Fruit fly (Drosophila melanogaster): ENCODE measurements around the gene CG46306.

Gene CG46306

DNA sequence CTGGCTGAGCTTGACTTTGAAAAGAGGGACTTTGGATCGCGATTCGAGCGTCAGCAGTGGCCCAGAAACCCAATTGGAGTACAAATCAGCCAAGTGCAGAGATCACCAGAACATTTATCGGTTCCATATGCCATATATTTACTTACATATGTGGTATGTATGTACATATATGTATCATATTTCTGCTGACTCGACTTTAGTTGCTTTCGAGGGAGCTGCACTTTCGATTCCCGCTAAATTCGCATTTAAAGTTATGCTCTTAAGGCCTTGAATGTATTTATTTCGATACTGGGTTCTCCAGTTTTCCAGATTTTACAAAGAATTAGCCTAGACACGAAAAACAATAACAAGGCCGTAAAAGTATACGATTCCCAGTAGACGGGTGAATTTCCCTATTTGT, 3.5 kb downstream of the CG46306 start:
- TF ChIP-seq Jra (GFP tag; optimal IDR thresholded peaks at IDR 0.05) (no peak), h (GFP tag; optimal IDR thresholded peaks at IDR 0.05) (no peak), psq (GFP tag; optimal IDR thresholded peaks at IDR 0.05) (no peak), Dfd (GFP tag; optimal IDR thresholded peaks at IDR 0.05) (no peak), CrebA (GFP tag; optimal IDR thresholded peaks at IDR 0.05; ENCODE audit: borderline replicate concordance) (no peak), Hr78 (GFP tag; optimal IDR thresholded peaks at IDR 0.05) (no peak), lola (GFP tag; optimal IDR thresholded peaks at IDR 0.05) (no peak), N (GFP tag; optimal IDR thresholded peaks at IDR 0.05) (no peak), Mio (GFP tag; optimal IDR thresholded peaks at IDR 0.05) (no peak), Vsx2 (GFP tag; optimal IDR thresholded peaks at IDR 0.05; ENCODE audit: partially characterized antibody) (no peak), pan (optimal IDR thresholded peaks at IDR 0.05) (no peak), CG32264 (GFP tag; optimal IDR thresholded peaks at IDR 0.05) (no peak)

DNA sequence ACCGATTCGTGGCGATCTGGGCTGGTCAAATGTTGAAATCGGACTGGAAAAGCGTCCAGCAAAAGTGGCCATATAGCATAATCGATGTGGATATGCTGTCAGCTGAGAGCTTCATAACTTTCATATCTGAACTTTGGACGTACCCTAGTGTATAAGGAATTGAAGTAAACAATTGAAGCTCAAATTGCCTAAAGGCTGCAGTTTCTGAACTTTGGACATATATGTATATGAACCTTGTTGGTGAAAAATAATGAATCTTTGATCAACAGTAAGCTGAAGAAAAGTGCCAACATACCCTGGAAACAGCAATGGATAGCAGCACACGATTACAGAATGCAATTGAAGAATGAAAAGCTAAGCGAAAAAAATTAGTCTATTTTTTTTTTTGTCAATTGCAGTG, 5.2 kb downstream of the CG46306 start:
- TF ChIP-seq Hr78 (GFP tag; optimal IDR thresholded peaks at IDR 0.05) (no peak), Myc (optimal IDR thresholded peaks at IDR 0.05) (no peak), brk (GFP tag; optimal IDR thresholded peaks at IDR 0.05) (no peak), CrebA (GFP tag; optimal IDR thresholded peaks at IDR 0.05; ENCODE audit: borderline replicate concordance) (no peak), OdsH (GFP tag; optimal IDR thresholded peaks at IDR 0.05) (no peak), dsf (GFP tag; optimal IDR thresholded peaks at IDR 0.05; ENCODE audit: borderline replicate concordance) (no peak), HLH106 (tag; optimal IDR thresholded peaks at IDR 0.05) (no peak), GATAd (GFP tag; optimal IDR thresholded peaks at IDR 0.05) (no peak), fru (GFP tag; optimal IDR thresholded peaks at IDR 0.05) (no peak), CG32264 (GFP tag; optimal IDR thresholded peaks at IDR 0.05) (no peak), Dif (GFP tag; optimal IDR thresholded peaks at IDR 0.05; ENCODE audit: partially characterized antibody) (no peak), rgr (GFP tag; optimal IDR thresholded peaks at IDR 0.05) (no peak), pan (optimal IDR thresholded peaks at IDR 0.05) (no peak), lola (GFP tag; optimal IDR thresholded peaks at IDR 0.05) (no peak), Dfd (GFP tag; optimal IDR thresholded peaks at IDR 0.05) (no peak), dl (GFP tag; optimal IDR thresholded peaks at IDR 0.05; ENCODE audit: insufficient read depth in 1 of 2, partially characterized antibody in 2 of 2) (no peak), usp (GFP tag; optimal IDR thresholded peaks at IDR 0.05) (no peak), br (GFP tag; optimal IDR thresholded peaks at IDR 0.05) (no peak), Vsx2 (GFP tag; optimal IDR thresholded peaks at IDR 0.05; ENCODE audit: partially characterized antibody) (no peak)

DNA sequence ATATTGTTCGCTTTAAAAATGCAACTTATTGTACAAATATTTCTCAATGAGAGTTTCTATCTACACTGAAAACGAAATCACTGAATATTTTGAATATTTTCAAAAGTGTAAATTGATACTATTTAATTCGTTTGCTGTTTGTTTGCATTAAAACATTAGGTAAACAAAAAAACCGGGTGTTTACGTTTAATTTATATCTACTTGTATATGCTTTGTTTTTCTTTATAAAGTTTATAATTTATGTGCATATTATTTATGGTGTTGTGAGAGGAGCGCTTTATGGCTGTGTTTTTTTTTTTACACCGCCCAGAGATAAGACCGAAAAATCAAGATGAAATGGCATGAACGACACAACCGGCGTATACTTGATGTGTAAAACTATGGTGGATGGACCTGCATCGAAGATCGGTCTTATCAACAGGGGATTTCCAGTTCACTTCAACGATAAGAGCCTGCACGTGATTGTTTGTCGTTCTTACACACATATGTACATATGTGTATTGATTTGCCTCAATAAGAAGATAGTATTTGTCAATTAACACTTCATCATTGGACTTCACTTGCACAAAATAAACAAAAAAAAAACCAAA, 5.8 kb downstream of the CG46306 start:
- peak; percentile 19 for TF ChIP-seq rgr (GFP tag; optimal IDR thresholded peaks at IDR 0.05)
- TF ChIP-seq foxo (GFP tag; optimal IDR thresholded peaks at IDR 0.05) = peak in 1 of 2 experiments; percentile 4
- no peak for TF ChIP-seq psq (GFP tag; optimal IDR thresholded peaks at IDR 0.05)
- no peak for TF ChIP-seq Rel (GFP tag; optimal IDR thresholded peaks at IDR 0.05)
- TF ChIP-seq Rel (tag; optimal IDR thresholded peaks at IDR 0.05) = peak; percentile 77
- peak; percentile 12 for TF ChIP-seq OdsH (GFP tag; optimal IDR thresholded peaks at IDR 0.05)

DNA sequence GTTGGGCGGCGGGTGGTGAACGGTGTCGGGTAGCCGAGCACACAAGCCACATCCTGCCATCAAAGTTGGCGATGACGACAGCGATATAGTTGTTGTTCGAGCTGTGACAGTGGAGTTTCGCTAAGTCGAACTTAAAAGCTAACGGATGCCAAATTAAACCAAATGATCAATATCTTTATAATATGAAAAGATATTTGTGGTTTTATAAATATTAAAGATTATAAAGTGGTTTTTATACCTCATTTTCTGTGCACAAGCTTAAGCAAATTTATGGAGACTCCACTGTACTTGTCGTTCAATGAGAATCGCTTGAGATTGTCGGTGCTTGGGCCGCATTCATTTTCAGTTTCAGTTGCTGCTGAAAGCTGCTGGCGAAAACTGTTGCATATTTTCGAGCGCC, 13.2 kb downstream of the CG46306 start:
- no peak for TF ChIP-seq usp (GFP tag; optimal IDR thresholded peaks at IDR 0.05)
- TF ChIP-seq Dfd (GFP tag; optimal IDR thresholded peaks at IDR 0.05) = no peak
- TF ChIP-seq rgr (GFP tag; optimal IDR thresholded peaks at IDR 0.05) = peak; percentile 43
- peak; percentile 26 for TF ChIP-seq Sp1 (GFP tag; optimal IDR thresholded peaks at IDR 0.05)
- TF ChIP-seq Rel (GFP tag; optimal IDR thresholded peaks at IDR 0.05) = no peak
- no peak for TF ChIP-seq Rel (tag; optimal IDR thresholded peaks at IDR 0.05)
- TF ChIP-seq h (GFP tag; optimal IDR thresholded peaks at IDR 0.05) = peak; percentile 37
- TF ChIP-seq jim (GFP tag; optimal IDR thresholded peaks at IDR 0.05) = no peak
- TF ChIP-seq psq (GFP tag; optimal IDR thresholded peaks at IDR 0.05) = peak; percentile 25
- TF ChIP-seq tai (GFP tag; optimal IDR thresholded peaks at IDR 0.05) = no peak
- no peak for TF ChIP-seq GATAd (GFP tag; optimal IDR thresholded peaks at IDR 0.05)
- TF ChIP-seq OdsH (GFP tag; optimal IDR thresholded peaks at IDR 0.05) = peak; percentile 21
- TF ChIP-seq dsf (GFP tag; optimal IDR thresholded peaks at IDR 0.05; ENCODE audit: borderline replicate concordance) = no peak
- TF ChIP-seq woc (GFP tag; optimal IDR thresholded peaks at IDR 0.05) = no peak
- no peak for TF ChIP-seq lola (GFP tag; optimal IDR thresholded peaks at IDR 0.05)
- TF ChIP-seq Vsx2 (GFP tag; optimal IDR thresholded peaks at IDR 0.05; ENCODE audit: partially characterized antibody) = no peak
- peak; percentile 36 for TF ChIP-seq br (GFP tag; optimal IDR thresholded peaks at IDR 0.05)
- TF ChIP-seq N (GFP tag; optimal IDR thresholded peaks at IDR 0.05) = no peak
- no peak for TF ChIP-seq Dif (GFP tag; optimal IDR thresholded peaks at IDR 0.05; ENCODE audit: partially characterized antibody)
- peak; percentile 24 for TF ChIP-seq ey (GFP tag; optimal IDR thresholded peaks at IDR 0.05)
- TF ChIP-seq Hnf4 (GFP tag; optimal IDR thresholded peaks at IDR 0.05) = peak; percentile 2
- no peak for TF ChIP-seq Jra (GFP tag; optimal IDR thresholded peaks at IDR 0.05)
- TF ChIP-seq Hr78 (GFP tag; optimal IDR thresholded peaks at IDR 0.05) = no peak
- no peak for TF ChIP-seq pan (optimal IDR thresholded peaks at IDR 0.05)
- TF ChIP-seq dmrt93B (GFP tag; optimal IDR thresholded peaks at IDR 0.05) = no peak
- no peak for TF ChIP-seq sage (GFP tag; optimal IDR thresholded peaks at IDR 0.05)
- peak; percentile 22 for TF ChIP-seq fru (GFP tag; optimal IDR thresholded peaks at IDR 0.05)
- TF ChIP-seq HLH106 (tag; optimal IDR thresholded peaks at IDR 0.05) = peak; percentile 47
- TF ChIP-seq Abd-B (GFP tag; optimal IDR thresholded peaks at IDR 0.05) = no peak
- no peak for TF ChIP-seq Mio (GFP tag; optimal IDR thresholded peaks at IDR 0.05)
- TF ChIP-seq CrebA (GFP tag; optimal IDR thresholded peaks at IDR 0.05; ENCODE audit: borderline replicate concordance) = no peak
- no peak for TF ChIP-seq brk (GFP tag; optimal IDR thresholded peaks at IDR 0.05)
- TF ChIP-seq CG32264 (GFP tag; optimal IDR thresholded peaks at IDR 0.05) = no peak
- no peak for TF ChIP-seq Hr83 (GFP tag; optimal IDR thresholded peaks at IDR 0.05; ENCODE audit: poor library complexity, severe bottlenecking)
- no peak for TF ChIP-seq CG9705 (GFP tag; optimal IDR thresholded peaks at IDR 0.05)
- no peak for TF ChIP-seq sv (GFP tag; optimal IDR thresholded peaks at IDR 0.05)
- TF ChIP-seq Myc (optimal IDR thresholded peaks at IDR 0.05) = no peak
- TF ChIP-seq foxo (GFP tag; optimal IDR thresholded peaks at IDR 0.05) = peak in 1 of 2 experiments; percentile 34
